Fruit fly (Drosophila melanogaster) S2 (cell line): Measurements from ENCODE around the gene Rfx.

Experiments
- CG8478 ChIP-seq: fragments of >200 bp; optimal IDR thresholded peaks from 2 replicates; lab custom pipeline; 2018
- CTCF ChIP-seq, 2 experiments: fragments of >200 bp; optimal IDR thresholded peaks; 2 replicates each; lab custom pipeline; 2018

- TF ChIP-seq CG8478 (lab: Kevin White, UChicago) (no peak), CTCF (optimal IDR thresholded peaks at IDR 0.05; lab: Kevin White, UChicago) (no peak)
These were observed 2.2 kb upstream of the Rfx start for dm6 chr3R:10380025-10380424.
